Worm (Caenorhabditis elegans) whole organism, L4 larva: ENCODE data around the gene grl-17.

Experiments
- D1046.2 ChIP-seq: fragments of 200-800 bp; sonication (Bioruptor generic); IDR thresholded peaks from 2 replicates; pipeline ENCODE4 v1.3.6; 2022; ENCODE audit warnings: missing genetic modification characterization, missing compliant biosample characterization
- Y105C5A.15 ChIP-seq: fragments of 200-800 bp; sonication (Bioruptor generic); IDR thresholded peaks from 2 replicates; pipeline ENCODE4 v1.3.6; 2022; ENCODE audit warnings: missing genetic modification characterization, missing compliant biosample characterization
- Y48G9A.11 ChIP-seq: fragments of 200-800 bp; sonication (Bioruptor generic); IDR thresholded peaks from 2 replicates; pipeline ENCODE4 v1.3.6; 2022; ENCODE audit warnings: missing genetic modification reagents, missing genetic modification characterization, missing compliant biosample characterization
- aha-1 ChIP-seq: fragments of 150-350 bp; peaks from one replicate; lab custom pipeline; 2014; ENCODE audit warnings: missing biosample characterization, missing genetic modification characterization
- ama-1 ChIP-seq: fragments of 150-350 bp; optimal IDR thresholded peaks from 2 replicates; lab custom pipeline; 2014; ENCODE audit warnings: inconsistent platforms, mixed read lengths
- ceh-20 ChIP-seq: fragments of 200-800 bp; sonication (Bioruptor generic); IDR thresholded peaks from 2 replicates; pipeline ENCODE4 v1.3.6; 2022; ENCODE audit warnings: missing genetic modification reagents, missing genetic modification characterization, missing compliant biosample characterization
- ceh-28 ChIP-seq: fragments of 150-350 bp; optimal IDR thresholded peaks from 2 replicates; lab custom pipeline; 2014; ENCODE audit warnings: missing biosample characterization, missing genetic modification reagents, missing genetic modification characterization
- ceh-82 ChIP-seq: sonication (generic microtip); optimal IDR thresholded peaks from 2 replicates; lab custom pipeline; 2017; ENCODE audit warnings: missing biosample characterization, missing genetic modification characterization
- daf-19 ChIP-seq: fragments of 200-800 bp; sonication (Bioruptor generic); conservative IDR thresholded peaks from 2 replicates; pipeline ENCODE4 v1.3.6; 2022; ENCODE audit warnings: missing genetic modification characterization, missing compliant biosample characterization
- dmd-6 ChIP-seq: fragments of 200-800 bp; sonication (Bioruptor generic); IDR thresholded peaks from 2 replicates; pipeline ENCODE4 v1.3.6; 2022; ENCODE audit warnings: missing genetic modification reagents, missing genetic modification characterization, missing compliant biosample characterization
- dmd-9 ChIP-seq: fragments of 200-800 bp; sonication (Bioruptor generic); IDR thresholded peaks from 2 replicates; pipeline ENCODE4 v1.3.6; 2022; ENCODE audit warnings: missing genetic modification reagents, missing genetic modification characterization, missing compliant biosample characterization
- hif-1 ChIP-seq, 2 experiments: sonication (generic microtip); optimal IDR thresholded peaks; 2 replicates each; lab custom pipeline; 2016 to 2017; ENCODE audit warnings: missing compliant biosample characterization in 2 of 2, missing genetic modification characterization in 2 of 2, missing genetic modification reagents in 2 of 2, missing genotype in 2 of 2, mild to moderate bottlenecking in 1 of 2
- hlh-11 ChIP-seq: fragments of 200-800 bp; sonication (Bioruptor generic); optimal IDR thresholded peaks from 2 replicates; lab custom pipeline; 2018; ENCODE audit warnings: mild to moderate bottlenecking, missing genetic modification characterization, missing compliant biosample characterization
- hlh-30 ChIP-seq: sonication (generic microtip); optimal IDR thresholded peaks from 2 replicates; lab custom pipeline; 2017; ENCODE audit warnings: antibody characterized with exemption, mild to moderate bottlenecking, missing genetic modification characterization, missing compliant biosample characterization; ENCODE audit not compliant: insufficient read depth
- hmg-1.1 ChIP-seq: fragments of 200-800 bp; sonication (Bioruptor generic); IDR thresholded peaks from 2 replicates; pipeline ENCODE4 v1.3.6; 2022; ENCODE audit warnings: missing genetic modification reagents, missing genetic modification characterization, missing compliant biosample characterization
- lin-1 ChIP-seq: fragments of 200-800 bp; sonication (Bioruptor generic); IDR thresholded peaks from 2 replicates; pipeline ENCODE4 v1.3.6; 2022; ENCODE audit warnings: missing genetic modification reagents, missing genetic modification characterization, missing compliant biosample characterization
- lin-15B ChIP-seq: fragments of 150-350 bp; sonication (generic microtip); optimal IDR thresholded peaks from 3 replicates; lab custom pipeline; 2014; ENCODE audit warnings: missing biosample characterization, missing genetic modification characterization
- mdl-1 ChIP-seq, 2 experiments: fragments of 150-350 bp in 1 of 2; sonication (generic microtip) in 1 of 2; optimal IDR thresholded peaks; 2 replicates each; lab custom pipeline; 2014 to 2017; ENCODE audit warnings: missing biosample characterization in 2 of 2, missing genetic modification characterization in 2 of 2
- mdt-29 ChIP-seq: fragments of 200-800 bp; sonication (Bioruptor generic); IDR thresholded peaks from 2 replicates; pipeline ENCODE4 v1.3.6; 2022; ENCODE audit warnings: missing genetic modification reagents, missing genetic modification characterization, missing compliant biosample characterization
- mxl-3 ChIP-seq: fragments of 200-800 bp; sonication (Bioruptor generic); optimal IDR thresholded peaks from 2 replicates; lab custom pipeline; 2018; ENCODE audit warnings: mild to moderate bottlenecking, missing genetic modification characterization, missing compliant biosample characterization
- nhr-237 ChIP-seq: sonication (generic microtip); optimal IDR thresholded peaks from 2 replicates; lab custom pipeline; 2017; ENCODE audit warnings: missing biosample characterization, missing genetic modification characterization
- nhr-28 ChIP-seq: fragments of 150-350 bp; optimal IDR thresholded peaks from 2 replicates; lab custom pipeline; 2014; ENCODE audit warnings: missing biosample characterization, missing genetic modification characterization
- nhr-41 ChIP-seq: fragments of 200-800 bp; sonication (Bioruptor generic); IDR thresholded peaks from 2 replicates; pipeline ENCODE4 v1.3.6; 2022; ENCODE audit warnings: missing genetic modification reagents, missing genetic modification characterization, missing compliant biosample characterization
- nhr-48 ChIP-seq: sonication (generic microtip); optimal IDR thresholded peaks from 2 replicates; lab custom pipeline; 2016; ENCODE audit warnings: mild to moderate bottlenecking, missing genetic modification characterization, missing compliant biosample characterization
- nhr-6 ChIP-seq: fragments of 150-350 bp; optimal IDR thresholded peaks from 2 replicates; lab custom pipeline; 2014; ENCODE audit warnings: missing biosample characterization, missing genetic modification characterization
- set-16 ChIP-seq: fragments of 200-800 bp; sonication (Bioruptor generic); IDR thresholded peaks from 2 replicates; pipeline ENCODE4 v1.3.6; 2022; ENCODE audit warnings: missing genetic modification reagents, missing genetic modification characterization, missing compliant biosample characterization
- spr-3 ChIP-seq: fragments of 200-800 bp; sonication (Bioruptor generic); optimal IDR thresholded peaks from 2 replicates; lab custom pipeline; 2018; ENCODE audit warnings: mild to moderate bottlenecking, missing genetic modification characterization, missing compliant biosample characterization
- unc-62 ChIP-seq, 3 experiments: fragments of 150-350 bp in 1 of 3; sonication (generic microtip); optimal IDR thresholded peaks in 2 of 3; peaks in 1 of 3; 1 replicate in 1 of 3; 2 replicates in 2 of 3; lab custom pipeline; 2014 to 2017; ENCODE audit warnings: missing biosample characterization in 3 of 3, missing genetic modification characterization in 3 of 3, missing genetic modification reagents in 3 of 3, missing genotype in 1 of 3

The grl-17 gene

ce11 chrV:13563841-13564240 lies at the start of gene grl-17:
Gene grl-17, minus strand, starts transcription at chrV:13563941.
- TF ChIP-seq ama-1 (no peak), unc-62 (GFP tag; optimal IDR thresholded peaks at IDR 0.05 in 1 of 2; lab: Kevin White, UChicago) (peak in 1 of 2 experiments; percentile 87), unc-62 (tag; optimal IDR thresholded peaks at IDR 0.05; lab: Kevin White, UChicago) (no peak)

- no peak for TF ChIP-seq nhr-6 (tag; lab: Kevin White, UChicago)
- no peak for TF ChIP-seq Y48G9A.11 (GFP tag; lab: Robert Waterston, UW)
- no peak for TF ChIP-seq ceh-28 (tag; lab: Kevin White, UChicago)
- TF ChIP-seq, all 104 proteins: peak for 0
Observed at ce11 chrV:13611782-13612181, 48.0 kb upstream of the grl-17 start, which contains the start of gene spig-9. Gene spig-9, minus strand, starts transcription at chrV:13611882.

- TF ChIP-seq set-16 (GFP tag; lab: Robert Waterston, UW) (no peak), spr-3 (GFP tag; lab: Kevin White, UChicago) (no peak), mdt-29 (GFP tag; lab: Robert Waterston, UW) (no peak), mxl-3 (GFP tag; lab: Kevin White, UChicago) (peak; percentile 21), hmg-1.1 (no peak), mdl-1 (tag; optimal IDR thresholded peaks at IDR 0.05; lab: Kevin White, UChicago) (peak in 1 of 2 experiments; percentile 4), Y105C5A.15 (GFP tag; lab: Robert Waterston, UW) (no peak), nhr-237 (tag; lab: Kevin White, UChicago) (no peak), nhr-41 (GFP tag; lab: Robert Waterston, UW) (no peak), D1046.2 (GFP tag; lab: Robert Waterston, UW) (0 out of 2 replicates have a peak, but pooled peaks have one; percentile 11), hif-1 (tag; optimal IDR thresholded peaks at IDR 0.05; lab: Kevin White, UChicago) (peak in 1 of 2 experiments; percentile 42)
Observed at ce11 chrV:13609806-13610205, 46.1 kb upstream of the grl-17 start.

ce11 chrV:13608486-13608885 lies 44.7 kb upstream of the grl-17 start:
- no peak for TF ChIP-seq ceh-82 (tag; lab: Kevin White, UChicago)
- peak; percentile 63 for TF ChIP-seq hlh-30 (tag; lab: Kevin White, UChicago)
- peak; percentile 53 for TF ChIP-seq hlh-11
- peak in 1 of 2 experiments; percentile 44 for TF ChIP-seq unc-62 (GFP tag; optimal IDR thresholded peaks at IDR 0.05 in 1 of 2; lab: Kevin White, UChicago)
- no peak for TF ChIP-seq unc-62 (tag; optimal IDR thresholded peaks at IDR 0.05; lab: Kevin White, UChicago)
- peak; percentile 22 for TF ChIP-seq mxl-3 (GFP tag; lab: Kevin White, UChicago)
- no peak for TF ChIP-seq dmd-9 (GFP tag; lab: Robert Waterston, UW)
- TF ChIP-seq mdl-1 (tag; optimal IDR thresholded peaks at IDR 0.05; lab: Kevin White, UChicago) = peak in 1 of 2 experiments; percentile 35
- peak; percentile 75 for TF ChIP-seq nhr-28 (tag; lab: Kevin White, UChicago)
- TF ChIP-seq dmd-6 (GFP tag; lab: Robert Waterston, UW) = peak; percentile 41; the same call in 1 of the 2 replicates
- TF ChIP-seq nhr-48 (tag; lab: Kevin White, UChicago) = peak; percentile 53
- TF ChIP-seq, all 104 proteins: peak for 8

- TF ChIP-seq mdl-1 (tag; optimal IDR thresholded peaks at IDR 0.05; lab: Kevin White, UChicago) (peak in 1 of 2 experiments; percentile 54), hif-1 (tag; optimal IDR thresholded peaks at IDR 0.05; lab: Kevin White, UChicago) (peak in 1 of 2 experiments; percentile 22), unc-62 (GFP tag; optimal IDR thresholded peaks at IDR 0.05 in 1 of 2; lab: Kevin White, UChicago) (peak in 1 of 2 experiments; percentile 58), unc-62 (tag; optimal IDR thresholded peaks at IDR 0.05; lab: Kevin White, UChicago) (no peak), nhr-28 (tag; lab: Kevin White, UChicago) (peak; percentile 12), nhr-48 (tag; lab: Kevin White, UChicago) (peak; percentile 77), lin-1 (GFP tag; lab: Robert Waterston, UW) (no peak), aha-1 (tag; lab: Kevin White, UChicago) (peak; percentile 44), lin-15B (tag; lab: Kevin White, UChicago) (no peak), mxl-3 (GFP tag; lab: Kevin White, UChicago) (peak; percentile 9), daf-19 (GFP tag; lab: Robert Waterston, UW) (no peak), ceh-20 (no peak), hlh-11 (peak; percentile 79)
Observed at ce11 chrV:13606651-13607242, 43.0 kb upstream of the grl-17 start, which contains the start of gene fmo-4. Gene fmo-4, minus strand, starts transcription at chrV:13606701.
